Worm (Caenorhabditis elegans) whole organism, late embryonic: ENCODE data around the gene F35H10.5.

Experiments
- ama-1 ChIP-seq: fragments of 150-350 bp; optimal IDR thresholded peaks from 2 replicates; lab custom pipeline; 2014
- dve-1 ChIP-seq: sonication (generic microtip); optimal IDR thresholded peaks from 2 replicates; lab custom pipeline; 2017; ENCODE audit warnings: antibody characterized with exemption, mild to moderate bottlenecking, missing genetic modification characterization, missing compliant biosample characterization

- TF ChIP-seq ama-1 (lab: Kevin White, UChicago) (no peak), dve-1 (tag; lab: Kevin White, UChicago) (no peak)
Measured at ce11 chrIV:8294650-8295049, 5.9 kb upstream of the F35H10.5 start, which contains the start of gene tbce-1.
